Worm (Caenorhabditis elegans) whole organism, dauer: Measurements from ENCODE around the gene fbxc-48.

Source experiments
- unc-62 ChIP-seq: sonication (generic microtip); optimal IDR thresholded peaks from 2 replicates; lab custom pipeline; 2017; ENCODE audit warnings: missing biosample characterization, missing genetic modification reagents, missing genetic modification characterization

Gene fbxc-48

DNA sequence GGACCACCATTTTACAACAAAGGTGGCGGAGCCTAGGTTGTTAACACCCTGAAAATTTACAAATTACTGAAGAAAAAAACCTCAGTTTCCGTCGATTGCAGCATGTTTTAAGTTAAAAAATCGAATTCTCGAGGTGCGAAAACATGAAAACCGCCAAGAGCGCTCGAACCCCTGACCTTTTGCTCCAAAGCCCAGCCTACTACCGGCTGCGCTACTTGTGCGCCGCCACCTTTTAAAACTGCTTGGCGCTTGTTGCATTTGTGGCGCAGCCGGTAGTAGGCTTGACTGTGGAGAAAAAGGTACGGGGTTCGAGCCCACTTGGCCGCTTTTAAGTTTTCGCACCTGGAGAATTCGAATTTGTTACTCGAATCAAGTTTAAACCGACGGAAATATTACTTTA lies 9.4 kb upstream of the fbxc-48 start, which contains the start of gene snt-6:
Gene snt-6 (minus strand): TSS at position 58 of the 400 bp plus-strand sequence.
- TF ChIP-seq unc-62 = no peak

- no peak for TF ChIP-seq unc-62
Measured at ce11 chrII:732393-732792, 8.3 kb downstream of the fbxc-48 start.

ce11 chrII:729931-730330 lies 10.8 kb downstream of the fbxc-48 start:
- TF ChIP-seq unc-62 = no peak

ce11 chrII:724004-724403 lies 16.7 kb downstream of the fbxc-48 start:
- no peak for TF ChIP-seq unc-62

DNA sequence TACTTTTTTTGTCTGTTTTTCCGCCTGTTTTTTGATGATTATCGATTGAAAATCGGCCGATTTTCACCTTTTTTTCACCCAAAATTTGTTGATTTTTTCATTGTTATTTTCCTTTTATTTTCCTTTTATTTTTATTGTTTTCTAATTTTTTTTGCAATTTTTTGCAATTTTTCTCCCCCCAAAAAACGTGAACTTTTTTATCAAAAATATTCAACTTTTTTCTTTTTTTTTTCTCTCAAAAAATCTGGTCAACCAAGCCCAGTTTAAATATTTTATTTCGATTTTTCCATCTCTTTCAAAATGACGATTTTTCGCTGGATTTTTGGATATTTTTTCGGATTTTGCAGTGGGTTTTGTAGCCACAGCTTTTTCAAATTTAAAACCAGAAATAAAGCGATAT lies 17.2 kb downstream of the fbxc-48 start, which contains the start of gene rfip-2:
Gene rfip-2 (plus strand): TSS at position 301 of the 400 bp plus-strand sequence.
- no peak for TF ChIP-seq unc-62

ce11 chrII:721931-722330 lies 18.8 kb downstream of the fbxc-48 start:
- TF ChIP-seq unc-62 = no peak

DNA sequence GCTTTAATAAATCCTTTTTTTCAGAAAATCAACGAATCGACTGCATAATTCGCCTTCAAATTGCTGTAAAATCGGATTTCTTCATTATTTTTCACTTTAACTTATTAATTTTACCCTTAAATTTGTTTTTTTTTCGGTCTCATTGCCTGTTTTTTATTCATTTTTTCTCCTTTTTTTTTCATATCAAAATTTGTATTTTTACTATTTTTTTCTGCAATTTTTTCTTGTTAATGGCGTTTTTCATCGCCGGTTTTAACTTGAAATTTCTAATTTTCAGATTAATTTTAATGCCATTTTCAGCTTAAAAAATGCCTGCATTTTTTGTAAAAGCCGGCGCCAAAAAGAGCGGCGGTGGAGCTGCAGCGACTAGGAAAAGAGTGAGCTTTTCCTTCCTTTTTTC lies 31.6 kb downstream of the fbxc-48 start, which contains the start of gene T02H6.1:
Gene T02H6.1 (plus strand): TSS at position 301 of the 400 bp plus-strand sequence.
- no peak for TF ChIP-seq unc-62

ce11 chrII:701371-702139 lies 39.2 kb downstream of the fbxc-48 start, which contains the start of gene thoc-1:
TSS of gene thoc-1 (plus strand) at chrII:702107.
- no peak for TF ChIP-seq unc-62

ce11 chrII:701025-701370 lies 39.7 kb downstream of the fbxc-48 start, which contains the start of gene T02H6.11:
TSS of gene T02H6.11 (minus strand) at chrII:701125.
- no peak for TF ChIP-seq unc-62

DNA sequence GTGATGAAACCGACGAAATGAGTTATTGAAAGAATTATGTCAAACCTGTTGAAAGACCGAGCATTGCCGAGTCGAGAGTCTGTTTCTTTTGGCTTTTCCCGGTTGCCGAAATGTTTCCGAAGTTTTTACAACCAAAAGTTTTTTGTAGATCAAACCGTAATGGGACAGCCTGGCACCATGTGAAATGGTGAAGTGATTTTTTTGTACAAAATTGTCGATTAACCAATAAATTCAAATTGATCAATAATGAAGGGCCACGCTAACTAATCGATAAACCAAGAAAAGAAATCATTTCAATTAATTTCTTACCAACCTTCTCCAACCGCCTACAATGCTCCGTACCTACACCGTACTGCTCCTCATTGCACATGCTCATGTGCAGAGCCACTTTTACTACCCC lies 49.2 kb downstream of the fbxc-48 start, which contains the start of gene T02H6.3:
Gene T02H6.3 (plus strand): TSS at position 301 of the 400 bp plus-strand sequence.
- no peak for TF ChIP-seq unc-62

ce11 chrII:689749-690148 lies 51.0 kb downstream of the fbxc-48 start, which contains the start of gene T02H6.4:
TSS of gene T02H6.4 (plus strand) at chrII:690049.
- TF ChIP-seq unc-62 = no peak
